Worm (Caenorhabditis elegans) whole organism, L1 larva: Measurements from ENCODE around the gene srh-159.

Source experiments
- C16A3.4 ChIP-seq: fragments of 150-350 bp; optimal IDR thresholded peaks from 2 replicates; lab custom pipeline; 2014; ENCODE audit warnings: missing biosample characterization, missing genetic modification characterization
- F16B12.6 ChIP-seq: fragments of 150-350 bp; optimal IDR thresholded peaks from 2 replicates; lab custom pipeline; 2014; ENCODE audit warnings: missing biosample characterization, missing genetic modification characterization
- alr-1 ChIP-seq: fragments of 200-800 bp; sonication (Bioruptor generic); optimal IDR thresholded peaks from 2 replicates; lab custom pipeline; 2018; ENCODE audit warnings: borderline replicate concordance, mild to moderate bottlenecking, missing genetic modification characterization, missing compliant biosample characterization
- ceh-63 ChIP-seq: fragments of 200-800 bp; sonication (Bioruptor generic); optimal IDR thresholded peaks from 2 replicates; lab custom pipeline; 2018; ENCODE audit warnings: mild to moderate bottlenecking, missing genetic modification characterization, missing compliant biosample characterization
- ceh-8 ChIP-seq: fragments of 200-800 bp; sonication (Bioruptor generic); optimal IDR thresholded peaks from 2 replicates; lab custom pipeline; 2018; ENCODE audit warnings: mild to moderate bottlenecking, missing genetic modification characterization, moderate library complexity, missing compliant biosample characterization
- ceh-88 ChIP-seq: fragments of 200-800 bp; sonication (Bioruptor generic); IDR thresholded peaks from 2 replicates; pipeline ENCODE4 v1.3.6; 2022; ENCODE audit warnings: missing genetic modification characterization, missing compliant biosample characterization
- ceh-90 ChIP-seq: sonication (generic microtip); optimal IDR thresholded peaks from 2 replicates; lab custom pipeline; 2016; ENCODE audit warnings: missing genetic modification characterization, missing compliant biosample characterization
- dpl-1 ChIP-seq, 3 experiments: fragments of 150-350 bp in 2 of 3; sonication (generic microtip) in 1 of 3; optimal IDR thresholded peaks; 2 replicates each; lab custom pipeline; 2014 to 2017; ENCODE audit warnings: missing biosample characterization in 3 of 3, missing genetic modification characterization in 3 of 3, missing genetic modification reagents in 3 of 3
- efl-3 ChIP-seq: fragments of 200-800 bp; sonication (Bioruptor generic); optimal IDR thresholded peaks from 2 replicates; lab custom pipeline; 2018; ENCODE audit warnings: mild to moderate bottlenecking, missing genetic modification characterization, missing compliant biosample characterization
- egl-27 ChIP-seq, 2 experiments: fragments of 150-350 bp in 1 of 2; sonication (generic microtip); optimal IDR thresholded peaks; 3 replicates each; lab custom pipeline; 2017 to 2018; ENCODE audit warnings: missing biosample characterization in 2 of 2, missing genetic modification characterization in 2 of 2, missing genetic modification reagents in 2 of 2
- ets-5 ChIP-seq: fragments of 200-800 bp; sonication (Bioruptor generic); IDR thresholded peaks from 2 replicates; pipeline ENCODE4 v1.3.6; 2022; ENCODE audit warnings: missing genetic modification characterization, missing compliant biosample characterization
- fkh-10 ChIP-seq: sonication (generic microtip); optimal IDR thresholded peaks from 2 replicates; lab custom pipeline; 2017; ENCODE audit warnings: missing biosample characterization, missing genetic modification reagents, missing genetic modification characterization
- hlh-4 ChIP-seq: sonication (generic microtip); optimal IDR thresholded peaks from 2 replicates; lab custom pipeline; 2016; ENCODE audit warnings: mild to moderate bottlenecking, missing genetic modification characterization, missing compliant biosample characterization
- irx-1 ChIP-seq: sonication (generic microtip); optimal IDR thresholded peaks from 2 replicates; lab custom pipeline; 2016; ENCODE audit warnings: missing genetic modification characterization, missing compliant biosample characterization
- isw-1 ChIP-seq: fragments of 200-800 bp; sonication (Bioruptor generic); IDR thresholded peaks from 2 replicates; pipeline ENCODE4 v1.3.6; 2022; ENCODE audit warnings: missing genetic modification characterization, missing compliant biosample characterization
- lin-14 ChIP-seq: fragments of 200-800 bp; sonication (Bioruptor generic); optimal IDR thresholded peaks from 2 replicates; lab custom pipeline; 2018; ENCODE audit warnings: mild to moderate bottlenecking, missing genetic modification characterization, moderate library complexity, missing compliant biosample characterization
- lin-35 ChIP-seq, 2 experiments: fragments of 150-350 bp; optimal IDR thresholded peaks; 2 replicates each; lab custom pipeline; 2014; ENCODE audit warnings: missing biosample characterization in 2 of 2, missing genetic modification characterization in 2 of 2, missing genetic modification reagents in 2 of 2
- lsy-2 ChIP-seq, 2 experiments: fragments of 150-350 bp; optimal IDR thresholded peaks; 2 replicates each; lab custom pipeline; 2014; ENCODE audit warnings: missing biosample characterization in 2 of 2, missing genetic modification characterization in 2 of 2
- mab-9 ChIP-seq: fragments of 200-800 bp; sonication (Bioruptor generic); IDR thresholded peaks from 2 replicates; pipeline ENCODE4 v1.3.6; 2022; ENCODE audit warnings: missing genetic modification reagents, missing genetic modification characterization, missing compliant biosample characterization
- mdl-1 ChIP-seq, 2 experiments: fragments of 150-350 bp; optimal IDR thresholded peaks; 2 replicates each; lab custom pipeline; 2014 to 2017; ENCODE audit warnings: missing biosample characterization in 2 of 2, missing genetic modification characterization in 2 of 2, inconsistent platforms in 1 of 2
- mep-1 ChIP-seq: fragments of 150-350 bp; optimal IDR thresholded peaks from 2 replicates; lab custom pipeline; 2014; ENCODE audit warnings: missing biosample characterization, missing genetic modification characterization
- nhr-19 ChIP-seq: fragments of 200-800 bp; sonication (Bioruptor generic); conservative IDR thresholded peaks from 2 replicates; pipeline ENCODE4 v1.3.6; 2022; ENCODE audit warnings: missing genetic modification characterization, missing compliant biosample characterization
- nhr-20 ChIP-seq: sonication (generic microtip); optimal IDR thresholded peaks from 2 replicates; lab custom pipeline; 2016; ENCODE audit warnings: mild to moderate bottlenecking, missing genetic modification characterization, missing compliant biosample characterization
- nhr-47 ChIP-seq: sonication (generic microtip); optimal IDR thresholded peaks from 2 replicates; lab custom pipeline; 2016; ENCODE audit warnings: mild to moderate bottlenecking, missing genetic modification characterization, moderate library complexity, missing compliant biosample characterization
- nhr-71 ChIP-seq: sonication (generic microtip); optimal IDR thresholded peaks from 2 replicates; lab custom pipeline; 2016; ENCODE audit warnings: mild to moderate bottlenecking, missing genetic modification characterization, moderate library complexity, missing compliant biosample characterization
- nhr-76 ChIP-seq: sonication (generic microtip); optimal IDR thresholded peaks from 2 replicates; lab custom pipeline; 2017; ENCODE audit warnings: missing biosample characterization, missing genetic modification characterization
- nhr-77 ChIP-seq: fragments of 150-350 bp; optimal IDR thresholded peaks from 2 replicates; lab custom pipeline; 2014; ENCODE audit warnings: missing biosample characterization, missing genetic modification characterization
- skn-1 ChIP-seq: fragments of 150-350 bp; optimal IDR thresholded peaks from 2 replicates; lab custom pipeline; 2014; ENCODE audit warnings: missing biosample characterization, missing genetic modification characterization
- snu-23 ChIP-seq: sonication (generic microtip); optimal IDR thresholded peaks from 2 replicates; lab custom pipeline; 2016; ENCODE audit warnings: missing genetic modification characterization, missing compliant biosample characterization
- sptf-1 ChIP-seq: fragments of 150-350 bp; optimal IDR thresholded peaks from 2 replicates; lab custom pipeline; 2014; ENCODE audit warnings: missing biosample characterization, missing genetic modification characterization
- sup-37 ChIP-seq: fragments of 200-800 bp; sonication (Bioruptor generic); optimal IDR thresholded peaks from 2 replicates; lab custom pipeline; 2018; ENCODE audit warnings: mild to moderate bottlenecking, missing genetic modification characterization, missing compliant biosample characterization
- unc-130 ChIP-seq: fragments of 150-350 bp; optimal IDR thresholded peaks from 2 replicates; lab custom pipeline; 2017; ENCODE audit warnings: missing biosample characterization, missing genetic modification characterization, inconsistent platforms
- unc-30 ChIP-seq: sonication (generic microtip); optimal IDR thresholded peaks from 2 replicates; lab custom pipeline; 2017; ENCODE audit warnings: missing biosample characterization, missing genetic modification characterization
- unc-98 ChIP-seq: fragments of 200-800 bp; sonication (Bioruptor generic); IDR thresholded peaks from 2 replicates; pipeline ENCODE4 v1.3.6; 2022; ENCODE audit warnings: missing genetic modification characterization, missing compliant biosample characterization
- xbp-1 ChIP-seq: sonication (generic microtip); optimal IDR thresholded peaks from 2 replicates; lab custom pipeline; 2016; ENCODE audit warnings: missing genetic modification characterization, missing compliant biosample characterization
- zag-1 ChIP-seq: fragments of 150-350 bp; optimal IDR thresholded peaks from 2 replicates; lab custom pipeline; 2014; ENCODE audit warnings: missing biosample characterization, missing genetic modification characterization
- zip-4 ChIP-seq: fragments of 200-800 bp; sonication (Bioruptor generic); optimal IDR thresholded peaks from 2 replicates; lab custom pipeline; 2018; ENCODE audit warnings: mild to moderate bottlenecking, missing genetic modification characterization, moderate library complexity, missing compliant biosample characterization
- ztf-11 ChIP-seq, 2 experiments: sonication (generic microtip); optimal IDR thresholded peaks; 2 replicates each; lab custom pipeline; 2016 to 2017; ENCODE audit warnings: missing genetic modification characterization in 2 of 2, missing biosample characterization in 1 of 2, missing compliant biosample characterization in 1 of 2

srh-159 gene

ce11 chrV:17198926-17199325 is 16.8 kb downstream of the srh-159 start, which contains the start of gene srz-96:
TSS of gene srz-96 (plus strand) at chrV:17199226.
- TF ChIP-seq mab-9 (GFP tag; lab: Robert Waterston, UW) (no peak), nhr-76 (tag; lab: Kevin White, UChicago) (no peak), zag-1 (tag; lab: Kevin White, UChicago) (no peak), nhr-20 (tag; lab: Kevin White, UChicago) (no peak), lin-14 (GFP tag; lab: Kevin White, UChicago) (no peak), ets-5 (no peak), snu-23 (GFP tag; lab: Kevin White, UChicago) (no peak), sup-37 (GFP tag; lab: Kevin White, UChicago) (no peak)

DNA sequence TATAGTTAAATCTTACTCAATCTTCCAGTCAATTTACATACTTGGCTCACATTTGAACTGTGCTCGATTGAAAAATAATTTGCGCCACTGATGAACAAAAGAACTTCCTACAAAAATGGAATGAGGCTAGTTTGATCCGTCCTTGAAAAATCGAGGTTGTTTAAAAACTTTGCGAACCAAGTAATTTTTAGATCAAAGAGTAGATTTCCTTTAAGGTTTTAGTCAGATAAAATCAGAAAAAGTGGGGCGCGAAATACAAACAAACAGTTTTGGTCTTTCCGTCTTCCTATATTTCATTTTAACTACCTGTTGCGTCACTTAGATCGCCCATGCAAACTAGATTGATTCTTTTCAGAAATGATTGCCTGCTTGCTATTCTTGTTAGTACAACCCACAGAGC is 19.7 kb downstream of the srh-159 start, which contains the start of gene Y68A4A.10:
Gene Y68A4A.10, plus strand, starts transcription at position 301 of the 400 bp plus-strand sequence.
- TF ChIP-seq nhr-71 (tag; lab: Kevin White, UChicago) (no peak), fkh-10 (no peak), mab-9 (GFP tag; lab: Robert Waterston, UW) (no peak), unc-130 (tag; lab: Kevin White, UChicago) (no peak), lsy-2 (tag; optimal IDR thresholded peaks at IDR 0.05; lab: Kevin White, UChicago) (no peak), efl-3 (no peak), snu-23 (GFP tag; lab: Kevin White, UChicago) (no peak), C16A3.4 (tag; lab: Kevin White, UChicago) (no peak), ztf-11 (tag; optimal IDR thresholded peaks at IDR 0.05; lab: Kevin White, UChicago) (no peak), unc-98 (GFP tag; lab: Robert Waterston, UW) (no peak), mep-1 (no peak), mdl-1 (tag; optimal IDR thresholded peaks at IDR 0.05; lab: Kevin White, UChicago) (no peak)

DNA sequence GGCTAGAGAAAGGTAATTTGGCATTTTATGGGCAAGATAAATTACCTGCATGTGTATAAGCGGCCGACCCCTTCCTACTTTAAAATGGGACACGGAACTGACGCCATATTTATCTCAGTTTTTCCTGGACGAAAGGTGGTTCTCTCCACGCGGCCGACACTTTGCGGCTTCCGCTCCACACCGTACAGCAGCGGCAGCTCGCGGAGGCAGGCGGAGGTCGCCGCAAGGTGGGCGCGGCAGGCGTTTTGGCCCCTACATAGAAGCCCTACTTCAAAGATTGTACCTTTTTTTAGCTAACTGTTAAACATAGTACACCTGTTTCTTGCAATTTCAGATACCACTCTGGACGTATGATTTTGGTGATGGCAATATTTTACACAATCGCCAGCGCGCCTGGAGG is 24.3 kb downstream of the srh-159 start:
- TF ChIP-seq F16B12.6 (tag; lab: Kevin White, UChicago) (no peak), nhr-77 (tag; lab: Kevin White, UChicago) (no peak), alr-1 (no peak), irx-1 (no peak), nhr-47 (no peak), lin-35 (GFP tag; optimal IDR thresholded peaks at IDR 0.05; lab: Kevin White, UChicago) (no peak), ceh-63 (GFP tag; lab: Kevin White, UChicago) (no peak), unc-30 (tag; lab: Kevin White, UChicago) (no peak), sptf-1 (tag; lab: Kevin White, UChicago) (no peak), hlh-4 (tag; lab: Kevin White, UChicago) (no peak), nhr-19 (GFP tag; lab: Robert Waterston, UW) (no peak), xbp-1 (tag; lab: Kevin White, UChicago) (no peak), unc-98 (GFP tag; lab: Robert Waterston, UW) (no peak), dpl-1 (GFP tag; optimal IDR thresholded peaks at IDR 0.05; lab: Kevin White, UChicago) (no peak), isw-1 (GFP tag; lab: Robert Waterston, UW) (no peak), skn-1 (no peak), unc-130 (tag; lab: Kevin White, UChicago) (no peak), egl-27 (tag; optimal IDR thresholded peaks at IDR 0.05; lab: Kevin White, UChicago) (no peak), zip-4 (GFP tag; lab: Kevin White, UChicago) (no peak), ceh-88 (GFP tag; lab: Robert Waterston, UW) (no peak)

ce11 chrV:17208045-17208444 is 25.9 kb downstream of the srh-159 start, which contains the start of gene Y68A4A.13:
TSS of gene Y68A4A.13 (minus strand) at chrV:17208145.
- TF ChIP-seq zag-1 (tag; lab: Kevin White, UChicago) (no peak), ceh-8 (GFP tag; lab: Kevin White, UChicago) (no peak), ceh-90 (tag; lab: Kevin White, UChicago) (no peak), nhr-20 (tag; lab: Kevin White, UChicago) (no peak)
